Fruit fly (Drosophila melanogaster): ENCODE measurements around the gene CG7573.
A peak's percentile ranks its signal among the peaks of the same experiment; 100 is the strongest.

CG7573 gene

dm6 chr3L:11309743-11310518 lies 1.6 kb upstream of the CG7573 start (continued):
- TF ChIP-seq CG18764 (GFP tag; optimal IDR thresholded peaks at IDR 0.05): no peak
- TF ChIP-seq ttk (GFP tag; IDR thresholded peaks at IDR 0.05): 0 out of 2 replicates have a peak, but pooled peaks have one; percentile 25
- TF ChIP-seq Asciz (GFP tag; optimal IDR thresholded peaks at IDR 0.05): peak; percentile 24
- TF ChIP-seq abd-A (tag; optimal IDR thresholded peaks at IDR 0.05): peak; percentile 27
- TF ChIP-seq Dek (tag; optimal IDR thresholded peaks at IDR 0.05): no peak
- TF ChIP-seq gro (GFP tag; optimal IDR thresholded peaks at IDR 0.05): no peak
- TF ChIP-seq Camta (GFP tag; optimal IDR thresholded peaks at IDR 0.05): no peak
- no peak for TF ChIP-seq ERR (GFP tag; optimal IDR thresholded peaks at IDR 0.05)
- peak; percentile 63 for TF ChIP-seq zf30C (GFP tag; optimal IDR thresholded peaks at IDR 0.05)
- TF ChIP-seq dpn (GFP tag; optimal IDR thresholded peaks at IDR 0.05): no peak
- no peak for TF ChIP-seq bab2 (GFP tag; optimal IDR thresholded peaks at IDR 0.05)
- TF ChIP-seq gfzf (GFP tag; optimal IDR thresholded peaks at IDR 0.05): no peak
- no peak for TF ChIP-seq CG6854 (GFP tag; optimal IDR thresholded peaks at IDR 0.05)
- TF ChIP-seq PHDP (tag; optimal IDR thresholded peaks at IDR 0.05): peak; percentile 55
- TF ChIP-seq Gug (GFP tag; IDR thresholded peaks at IDR 0.05): no peak
- no peak for TF ChIP-seq sisA (GFP tag; IDR thresholded peaks at IDR 0.05)
- no peak for TF ChIP-seq HmgZ (tag; optimal IDR thresholded peaks at IDR 0.05)
- TF ChIP-seq ara (GFP tag; IDR thresholded peaks at IDR 0.05): no peak
- TF ChIP-seq NFAT (GFP tag; IDR thresholded peaks at IDR 0.05): peak; percentile 12; the same call in 1 of the 2 replicates
- no peak for TF ChIP-seq Max (GFP tag; optimal IDR thresholded peaks at IDR 0.05)
- TF ChIP-seq kah (GFP tag; optimal IDR thresholded peaks at IDR 0.05): no peak
- TF ChIP-seq psq (GFP tag; optimal IDR thresholded peaks at IDR 0.05): no peak
- no peak for TF ChIP-seq zen (tag; optimal IDR thresholded peaks at IDR 0.05)
- TF ChIP-seq CG8924 (tag; optimal IDR thresholded peaks at IDR 0.05): peak; percentile 44
- TF ChIP-seq CG6683 (GFP tag; optimal IDR thresholded peaks at IDR 0.05): no peak
- TF ChIP-seq usp (GFP tag; optimal IDR thresholded peaks at IDR 0.05): no peak
- TF ChIP-seq ase (GFP tag; IDR thresholded peaks at IDR 0.05): no peak
- no peak for TF ChIP-seq odd (GFP tag; optimal IDR thresholded peaks at IDR 0.05)
- no peak for TF ChIP-seq sug (tag; optimal IDR thresholded peaks at IDR 0.05)
- TF ChIP-seq CG10274 (GFP tag; optimal IDR thresholded peaks at IDR 0.05): no peak
- TF ChIP-seq CG11560 (tag; IDR thresholded peaks at IDR 0.05): no peak
- TF ChIP-seq CG7357 (GFP tag; IDR thresholded peaks at IDR 0.05): no peak
- TF ChIP-seq CG8388 (GFP tag; optimal IDR thresholded peaks at IDR 0.05): peak; percentile 39
- no peak; the same call in 1 of the 2 replicates for TF ChIP-seq seq (GFP tag; IDR thresholded peaks at IDR 0.05)
- TF ChIP-seq gcm (GFP tag; optimal IDR thresholded peaks at IDR 0.05): no peak
- peak in 1 of 2 experiments; percentile 59 for TF ChIP-seq Hr51 (GFP tag; optimal IDR thresholded peaks at IDR 0.05)
- TF ChIP-seq nmo (GFP tag; optimal IDR thresholded peaks at IDR 0.05): peak; percentile 37
- TF ChIP-seq Gsc (GFP tag; IDR thresholded peaks at IDR 0.05): no peak
- TF ChIP-seq Xbp1 (GFP tag; optimal IDR thresholded peaks at IDR 0.05): peak; percentile 2
- peak; percentile 62 for TF ChIP-seq Sox102F (GFP tag; optimal IDR thresholded peaks at IDR 0.05)
- TF ChIP-seq CG9797 (GFP tag; optimal IDR thresholded peaks at IDR 0.05): no peak
- no peak for TF ChIP-seq CG1647 (GFP tag; optimal IDR thresholded peaks at IDR 0.05)
- no peak for TF ChIP-seq CG6254 (GFP tag; optimal IDR thresholded peaks at IDR 0.05)
- TF ChIP-seq cwo (GFP tag; optimal IDR thresholded peaks at IDR 0.05): no peak
- TF ChIP-seq CG18619 (GFP tag; optimal IDR thresholded peaks at IDR 0.05): no peak
- TF ChIP-seq Bgb (GFP tag; IDR thresholded peaks at IDR 0.05; ENCODE audit: partially characterized antibody): peak; percentile 35; the same call in 1 of the 2 replicates
- no peak for TF ChIP-seq cg (GFP tag; optimal IDR thresholded peaks at IDR 0.05)
- no peak for TF ChIP-seq CG7372 (GFP tag; IDR thresholded peaks at IDR 0.05)
- no peak for TF ChIP-seq CG10321 (GFP tag; IDR thresholded peaks at IDR 0.05)

All from whole organism, embryonic.